Worm (Caenorhabditis elegans): ENCODE results near the gene suds-3.

DNA sequence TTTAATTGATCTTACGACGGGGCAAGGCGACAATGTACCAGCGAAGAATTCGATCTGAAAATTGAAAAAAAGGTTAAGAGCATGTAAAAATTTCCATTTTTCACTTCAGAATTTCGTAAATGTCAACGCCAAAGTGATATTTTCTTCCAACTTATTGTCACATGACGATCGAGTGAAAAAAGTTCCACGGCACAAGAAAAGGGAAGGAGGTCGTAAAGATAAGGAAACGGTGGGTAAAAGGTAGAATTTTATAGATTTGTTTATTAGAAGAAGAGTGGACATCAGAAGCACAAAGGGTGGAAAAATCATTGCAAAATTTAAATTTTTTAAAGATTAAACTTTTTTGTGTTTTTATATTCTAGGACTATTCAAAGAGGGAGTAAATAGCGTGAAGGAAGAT is 2.9 kb upstream of the suds-3 start:
- no peak for TF ChIP-seq lin-11 (tag; optimal IDR thresholded peaks at IDR 0.05)
- no peak for TF ChIP-seq ceh-9 (tag; optimal IDR thresholded peaks at IDR 0.05)
- TF ChIP-seq unc-42 (tag; optimal IDR thresholded peaks at IDR 0.05) = no peak
- no peak for TF ChIP-seq ceh-30 (tag; optimal IDR thresholded peaks at IDR 0.05)
- TF ChIP-seq ama-1 (optimal IDR thresholded peaks at IDR 0.05) = no peak
- no peak for TF ChIP-seq sox-4 (tag; optimal IDR thresholded peaks at IDR 0.05)
- no peak for TF ChIP-seq npax-4 (tag; optimal IDR thresholded peaks at IDR 0.05)
- TF ChIP-seq unc-3 (GFP tag; conservative IDR thresholded peaks at IDR 0.05) = no peak
- TF ChIP-seq unc-3 (tag; optimal IDR thresholded peaks at IDR 0.05) = no peak
- TF ChIP-seq rnt-1 (tag; optimal IDR thresholded peaks at IDR 0.05) = no peak
- TF ChIP-seq tbx-2 (tag; optimal IDR thresholded peaks at IDR 0.05) = no peak
- TF ChIP-seq pha-4 (tag; optimal IDR thresholded peaks at IDR 0.05) = no peak
- TF ChIP-seq nfya-1 (tag; optimal IDR thresholded peaks at IDR 0.05) = no peak
